Worm (Caenorhabditis elegans) whole organism, early embryonic: ENCODE measurements around the gene clec-79.

Experiments used
- B0310.2 ChIP-seq: sonication (generic microtip); optimal IDR thresholded peaks from 2 replicates; lab custom pipeline; 2016; ENCODE audit warnings: mild to moderate bottlenecking, missing genetic modification characterization, missing compliant biosample characterization
- ama-1 ChIP-seq: fragments of 150-350 bp; optimal IDR thresholded peaks from 2 replicates; lab custom pipeline; 2014
- flt-1 ChIP-seq: fragments of 200-800 bp; sonication (Bioruptor generic); IDR thresholded peaks from 2 replicates; pipeline ENCODE4 v1.3.6; 2022; ENCODE audit warnings: missing genetic modification characterization, missing compliant biosample characterization
- hnd-1 ChIP-seq: sonication (generic microtip); optimal IDR thresholded peaks from 2 replicates; lab custom pipeline; 2016; ENCODE audit warnings: missing genetic modification characterization, missing compliant biosample characterization
- sea-1 ChIP-seq: fragments of 200-800 bp; sonication (Bioruptor generic); conservative IDR thresholded peaks from 2 replicates; pipeline ENCODE4 v1.3.6; 2022; ENCODE audit warnings: missing genetic modification characterization, missing compliant biosample characterization

DNA sequence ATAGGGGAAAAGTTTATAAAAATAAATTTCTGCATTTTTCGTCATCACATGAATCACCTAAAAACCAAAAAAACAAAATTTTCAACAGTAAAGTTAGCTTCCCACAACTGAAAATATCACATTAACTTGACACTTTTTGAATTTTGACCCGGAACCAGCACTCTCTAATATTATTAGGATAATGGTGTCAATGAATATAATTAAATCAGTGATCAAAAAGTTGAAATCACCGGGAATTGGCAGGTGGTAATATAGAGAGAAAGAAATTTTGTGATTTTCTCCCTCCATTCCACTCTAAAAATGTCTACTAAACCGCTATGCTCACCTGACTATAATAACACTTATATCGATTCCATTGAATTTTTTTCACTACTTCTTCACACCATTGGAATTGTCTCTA is 6.4 kb downstream of the clec-79 start, which contains the start of gene srh-222:
- TF ChIP-seq ama-1 (lab: Kevin White, UChicago), result no peak
- no peak for TF ChIP-seq sea-1 (GFP tag; lab: Robert Waterston, UW)
- no peak for TF ChIP-seq flt-1 (GFP tag; lab: Robert Waterston, UW)
- TF ChIP-seq B0310.2 (tag; lab: Kevin White, UChicago), result no peak
- TF ChIP-seq hnd-1 (tag; lab: Kevin White, UChicago), result no peak
